Worm (Caenorhabditis elegans): ENCODE results near the gene C14E2.11.

DNA sequence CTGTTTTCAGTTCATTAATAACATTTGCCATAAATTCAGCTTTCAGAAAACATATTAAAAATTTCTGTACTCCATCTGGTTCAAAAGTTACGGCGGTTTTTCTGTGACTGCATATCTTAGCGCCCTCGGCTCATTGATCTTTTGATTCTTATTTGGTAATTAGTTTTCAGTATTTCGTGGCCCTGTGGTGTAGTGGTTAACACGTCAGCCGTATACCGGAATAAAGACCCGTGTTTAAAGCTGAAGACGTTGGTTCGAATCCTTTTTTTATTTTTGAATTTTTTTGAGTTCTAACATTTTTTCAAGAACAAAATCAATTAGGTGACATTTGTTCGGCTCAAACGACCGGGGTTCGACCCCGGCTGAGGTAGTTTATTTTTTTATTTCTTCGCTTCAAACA lies 29.2 kb downstream of the C14E2.11 start:
- TF ChIP-seq Y48G9A.11 (GFP tag; IDR thresholded peaks at IDR 0.05), result no peak
- TF ChIP-seq ceh-82 (tag; optimal IDR thresholded peaks at IDR 0.05), result no peak
- no peak for TF ChIP-seq gei-8 (GFP tag; optimal IDR thresholded peaks at IDR 0.05)
- no peak for TF ChIP-seq zip-2 (tag; optimal IDR thresholded peaks at IDR 0.05)
- TF ChIP-seq nhr-77 (tag; optimal IDR thresholded peaks at IDR 0.05), result no peak
- no peak for TF ChIP-seq nhr-237 (tag; optimal IDR thresholded peaks at IDR 0.05)
- no peak for TF ChIP-seq aly-2 (tag; optimal IDR thresholded peaks at IDR 0.05)
- TF ChIP-seq snpc-4 (tag; optimal IDR thresholded peaks at IDR 0.05), result no peak
- no peak for TF ChIP-seq F49E8.2 (tag; optimal IDR thresholded peaks at IDR 0.05; ENCODE audit: borderline replicate concordance)
- no peak for TF ChIP-seq saeg-2 (GFP tag; IDR thresholded peaks at IDR 0.05)
- no peak for TF ChIP-seq zag-1 (tag; optimal IDR thresholded peaks at IDR 0.05)
- TF ChIP-seq nhr-76 (tag; optimal IDR thresholded peaks at IDR 0.05), result no peak
- TF ChIP-seq duxl-1 (tag; optimal IDR thresholded peaks at IDR 0.05; ENCODE audit: poor library complexity), result no peak
- TF ChIP-seq ztf-7 (tag; optimal IDR thresholded peaks at IDR 0.05), result no peak
